Worm (Caenorhabditis elegans): ENCODE results near the gene snr-3.
A peak's percentile ranks its signal among the peaks of the same experiment; 100 is the strongest.

Gene snr-3

ce11 chrII:6535957-6536424 lies 46.4 kb upstream of the snr-3 start, which contains the start of gene utp-20:
utp-20 (plus strand) TSS chrII:6536374.
- TF ChIP-seq Y95B8A.8 (GFP tag; IDR thresholded peaks at IDR 0.05) (no peak), madf-6 (GFP tag; IDR thresholded peaks at IDR 0.05) (no peak), F23B12.7 (tag; optimal IDR thresholded peaks at IDR 0.05; ENCODE audit: insufficient read depth) (peak; percentile 95), F49E8.2 (tag; optimal IDR thresholded peaks at IDR 0.05; ENCODE audit: insufficient read depth) (no peak), hlh-12 (tag; optimal IDR thresholded peaks at IDR 0.05) (no peak), lin-26 (GFP tag; IDR thresholded peaks at IDR 0.05) (no peak), K12H6.12 (tag; optimal IDR thresholded peaks at IDR 0.05) (no peak), F57A8.1 (GFP tag; optimal IDR thresholded peaks at IDR 0.05) (no peak), somi-1 (GFP tag; optimal IDR thresholded peaks at IDR 0.05) (no peak), lin-54 (GFP tag; optimal IDR thresholded peaks at IDR 0.05) (peak; percentile 83), Y53F4B.3 (GFP tag; IDR thresholded peaks at IDR 0.05) (no peak), egrh-3 (GFP tag; IDR thresholded peaks at IDR 0.05) (no peak), bed-2 (GFP tag; IDR thresholded peaks at IDR 0.05) (no peak), mcd-1 (GFP tag; IDR thresholded peaks at IDR 0.05) (peak; percentile 93), dpl-1 (GFP tag; optimal IDR thresholded peaks at IDR 0.05) (peak; percentile 59), lsl-1 (GFP tag; optimal IDR thresholded peaks at IDR 0.05) (peak; percentile 28), efl-1 (GFP tag; optimal IDR thresholded peaks at IDR 0.05) (peak; percentile 70), F10E7.11 (tag; optimal IDR thresholded peaks at IDR 0.05) (no peak), B0336.3 (GFP tag; IDR thresholded peaks at IDR 0.05) (no peak), rpc-1 (optimal IDR thresholded peaks at IDR 0.05) (no peak), rpc-1 (tag; optimal IDR thresholded peaks at IDR 0.05) (no peak), ztf-28 (GFP tag; IDR thresholded peaks at IDR 0.05) (no peak), attf-6 (GFP tag; IDR thresholded peaks at IDR 0.05) (no peak), ztf-3 (GFP tag; optimal IDR thresholded peaks at IDR 0.05) (no peak), T26A5.8 (tag; optimal IDR thresholded peaks at IDR 0.05) (no peak), lin-35 (GFP tag; optimal IDR thresholded peaks at IDR 0.05) (peak in 1 of 3 experiments; percentile 79), snpc-4 (GFP tag; optimal IDR thresholded peaks at IDR 0.05) (no peak), snpc-4 (tag; optimal IDR thresholded peaks at IDR 0.05) (no peak)

ce11 chrII:6531940-6532339 lies 42.4 kb upstream of the snr-3 start, which contains the start of gene abcx-1:
abcx-1 (plus strand) TSS chrII:6532163.
- no peak for TF ChIP-seq rcor-1 (GFP tag; IDR thresholded peaks at IDR 0.05)

ce11 chrII:6531527-6531926 lies 42.0 kb upstream of the snr-3 start, which contains the start of gene abch-1:
abch-1 (minus strand) TSS chrII:6531627.
- TF ChIP-seq nhr-120 (GFP tag; IDR thresholded peaks at IDR 0.05) = no peak
- TF ChIP-seq F23B12.7 (tag; optimal IDR thresholded peaks at IDR 0.05; ENCODE audit: insufficient read depth) = no peak
- no peak for TF ChIP-seq C06A6.2 (GFP tag; conservative IDR thresholded peaks at IDR 0.05)
- TF ChIP-seq snpc-3.4 (tag; optimal IDR thresholded peaks at IDR 0.05) = no peak
- TF ChIP-seq ZK185.1 (tag; optimal IDR thresholded peaks at IDR 0.05; ENCODE audit: poor library complexity, severe bottlenecking) = no peak
- TF ChIP-seq unc-62 (GFP tag; optimal IDR thresholded peaks at IDR 0.05) = no peak
- TF ChIP-seq snpc-1.3 (tag; optimal IDR thresholded peaks at IDR 0.05; ENCODE audit: insufficient read depth) = no peak
- TF ChIP-seq egrh-3 (GFP tag; IDR thresholded peaks at IDR 0.05) = no peak
- no peak for TF ChIP-seq let-607 (tag; optimal IDR thresholded peaks at IDR 0.05)
- no peak for TF ChIP-seq C17E4.6 (GFP tag; IDR thresholded peaks at IDR 0.05)
- TF ChIP-seq attf-3 (GFP tag; conservative IDR thresholded peaks at IDR 0.05) = no peak
- no peak for TF ChIP-seq Y67H2A.10 (GFP tag; conservative IDR thresholded peaks at IDR 0.05)
- no peak for TF ChIP-seq ccch-3 (GFP tag; optimal IDR thresholded peaks at IDR 0.05)
